Fruit fly (Drosophila melanogaster) whole organism, adult: ENCODE measurements around the gene CG33687.

Source experiments
- CG7045 ChIP-seq: fragments of 200-800 bp; sonication (Bioruptor generic); optimal IDR thresholded peaks from 2 replicates; lab custom pipeline; 2017; ENCODE audit warnings: missing biosample characterization, mild to moderate bottlenecking, missing genetic modification characterization
- kay ChIP-seq: fragments of 200-800 bp; sonication (Bioruptor generic); peaks from one replicate; lab custom pipeline; 2016; ENCODE audit warnings: missing biosample characterization, missing genetic modification characterization, borderline replicate concordance
- toe ChIP-seq: fragments of 200-800 bp; sonication (Bioruptor generic); optimal IDR thresholded peaks from 2 replicates; lab custom pipeline; 2016; ENCODE audit warnings: missing biosample characterization, missing genetic modification characterization

- TF ChIP-seq kay (GFP tag; lab: Kevin White, UChicago): no peak
- TF ChIP-seq CG7045: no peak
- TF ChIP-seq toe: no peak
These were observed 19.2 kb upstream of the CG33687 start for dm6 chr3L:16178433-16178832.
